Fruit fly (Drosophila melanogaster): ENCODE measurements around the gene Sarm.
A peak's percentile ranks its signal among the peaks of the same experiment; 100 is the strongest.

Sarm gene

dm6 chr3L:8063214-8064156 is at the start of gene Sarm (continued):
- TF ChIP-seq peb (GFP tag; IDR thresholded peaks at IDR 0.05): no peak
- TF ChIP-seq gem (tag; optimal IDR thresholded peaks at IDR 0.05): peak; percentile 70
- TF ChIP-seq Gsc (GFP tag; IDR thresholded peaks at IDR 0.05): no peak
- TF ChIP-seq CG17829 (tag; optimal IDR thresholded peaks at IDR 0.05): peak; percentile 5
- TF ChIP-seq grau (tag; optimal IDR thresholded peaks at IDR 0.05): peak; percentile 58
- TF ChIP-seq Sin3A (optimal IDR thresholded peaks at IDR 0.05): no peak
- TF ChIP-seq Hmr (GFP tag; optimal IDR thresholded peaks at IDR 0.05): peak; percentile 64
- TF ChIP-seq Usf (GFP tag; optimal IDR thresholded peaks at IDR 0.05): no peak
- TF ChIP-seq CoRest (tag; optimal IDR thresholded peaks at IDR 0.05): peak; percentile 75
- no peak for TF ChIP-seq gt (GFP tag; IDR thresholded peaks at IDR 0.05)
- TF ChIP-seq bowl (GFP tag; IDR thresholded peaks at IDR 0.05): no peak
- TF ChIP-seq Fer2 (tag; optimal IDR thresholded peaks at IDR 0.05): no peak
- no peak for TF ChIP-seq CG11560 (tag; IDR thresholded peaks at IDR 0.05)
- TF ChIP-seq CG5953 (GFP tag; IDR thresholded peaks at IDR 0.05): no peak
- TF ChIP-seq Fer3 (tag; optimal IDR thresholded peaks at IDR 0.05): peak; percentile 27
- TF ChIP-seq CG7963 (GFP tag; IDR thresholded peaks at IDR 0.05; ENCODE audit: partially characterized antibody): no peak
- peak; percentile 12 for TF ChIP-seq CG11723 (GFP tag; optimal IDR thresholded peaks at IDR 0.05)
- TF ChIP-seq lab (GFP tag; optimal IDR thresholded peaks at IDR 0.05): peak; percentile 64
- no peak for TF ChIP-seq CG12299 (tag; optimal IDR thresholded peaks at IDR 0.05)
- TF ChIP-seq wek (GFP tag; optimal IDR thresholded peaks at IDR 0.05): no peak
- TF ChIP-seq CG14014 (GFP tag; IDR thresholded peaks at IDR 0.05): no peak
- TF ChIP-seq CG10274 (GFP tag; optimal IDR thresholded peaks at IDR 0.05): peak; percentile 40
- no peak for TF ChIP-seq YL-1 (GFP tag; optimal IDR thresholded peaks at IDR 0.05)
- no peak for TF ChIP-seq pros (GFP tag; optimal IDR thresholded peaks at IDR 0.05)
- TF ChIP-seq HLH54F (GFP tag; optimal IDR thresholded peaks at IDR 0.05): peak; percentile 23
- TF ChIP-seq PHDP (tag; optimal IDR thresholded peaks at IDR 0.05): peak; percentile 60
- TF ChIP-seq croc (GFP tag; conservative IDR thresholded peaks at IDR 0.05): no peak
- no peak for TF ChIP-seq hbn (GFP tag; IDR thresholded peaks at IDR 0.05; ENCODE audit: partially characterized antibody)
- TF ChIP-seq Oaz (GFP tag; IDR thresholded peaks at IDR 0.05): no peak
- TF ChIP-seq emc (GFP tag; optimal IDR thresholded peaks at IDR 0.05): no peak
- no peak for TF ChIP-seq CG11696 (GFP tag; IDR thresholded peaks at IDR 0.05)
- peak; percentile 19 for TF ChIP-seq CG2712 (tag; optimal IDR thresholded peaks at IDR 0.05)
- TF ChIP-seq Ada2b (GFP tag; IDR thresholded peaks at IDR 0.05): no peak
- TF ChIP-seq CG18476 (GFP tag; optimal IDR thresholded peaks at IDR 0.05): peak; percentile 12
- TF ChIP-seq luna (GFP tag; optimal IDR thresholded peaks at IDR 0.05): no peak

- TF ChIP-seq gem (tag; optimal IDR thresholded peaks at IDR 0.05) (peak; percentile 26), Drgx (GFP tag; IDR thresholded peaks at IDR 0.05) (no peak), prd (optimal IDR thresholded peaks at IDR 0.05) (no peak), prd (GFP tag; IDR thresholded peaks at IDR 0.05) (no peak), CG18262 (tag; optimal IDR thresholded peaks at IDR 0.05) (peak; percentile 7), CG10431 (GFP tag; optimal IDR thresholded peaks at IDR 0.05) (peak; percentile 63), stc (GFP tag; IDR thresholded peaks at IDR 0.05) (no peak), Mrtf (GFP tag; IDR thresholded peaks at IDR 0.05) (no peak), Pdp1 (GFP tag; optimal IDR thresholded peaks at IDR 0.05) (peak in 1 of 2 experiments; percentile 47), CG12769 (tag; optimal IDR thresholded peaks at IDR 0.05) (peak; percentile 20), disco-r (GFP tag; optimal IDR thresholded peaks at IDR 0.05) (no peak), chn (GFP tag; optimal IDR thresholded peaks at IDR 0.05) (no peak), CG11504 (tag; optimal IDR thresholded peaks at IDR 0.05) (peak; percentile 40), Six4 (GFP tag; optimal IDR thresholded peaks at IDR 0.05) (no peak), bsh (GFP tag; optimal IDR thresholded peaks at IDR 0.05) (peak in 1 of 2 experiments; percentile 36), unc-4 (GFP tag; IDR thresholded peaks at IDR 0.05; ENCODE audit: partially characterized antibody) (no peak), gsb-n (tag; optimal IDR thresholded peaks at IDR 0.05) (peak; percentile 45)
Measured at dm6 chr3L:8018665-8019070, 45.0 kb upstream of the Sarm start.

Data from whole organism, embryonic.